Worm (Caenorhabditis elegans): ENCODE data around the gene srbc-8.
"Not testable (repeated sequence)": the region's sequence is repeated elsewhere in the genome, so short reads cannot be mapped to it uniquely, and the experiment has no call there.

Gene srbc-8

ce11 chrV:7485000-7485399, at the start of gene srbc-8:
srbc-8 (minus strand) TSS chrV:7485100.
- TF ChIP-seq unc-62 (GFP tag; optimal IDR thresholded peaks at IDR 0.05) = no peak

- no peak for TF ChIP-seq unc-62 (GFP tag; optimal IDR thresholded peaks at IDR 0.05)
Observed at ce11 chrV:7532947-7533346, 48.0 kb upstream of the srbc-8 start, which contains the start of gene C54F6.3. C54F6.3 (plus strand) TSS chrV:7533247.

- no peak for TF ChIP-seq unc-62 (GFP tag; optimal IDR thresholded peaks at IDR 0.05)
Observed at ce11 chrV:7529840-7530239, 44.9 kb upstream of the srbc-8 start, which contains the start of gene swt-2. swt-2 (plus strand) TSS chrV:7530140.

DNA sequence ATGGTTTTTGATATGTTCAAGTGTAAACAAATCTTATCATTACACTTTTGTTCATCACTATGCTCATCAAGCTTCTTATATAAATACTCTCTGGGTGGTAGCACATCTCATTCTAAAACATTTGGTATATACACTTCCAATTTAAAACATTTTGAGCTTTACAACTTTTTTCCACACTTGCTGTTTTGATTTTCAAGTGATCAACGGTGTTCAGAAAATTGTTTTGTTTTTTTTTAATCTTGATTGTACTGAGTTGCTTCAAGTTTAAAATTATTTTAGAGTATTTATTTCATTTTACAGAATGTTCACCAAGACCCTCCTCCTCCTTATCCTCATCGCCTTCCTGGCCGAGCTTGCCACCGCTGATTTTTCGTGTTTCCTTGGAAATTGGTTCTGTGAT, 43.9 kb upstream of the srbc-8 start, which contains the start of gene C54F6.5:
Gene C54F6.5, plus strand, starts transcription at position 301 of the 400 bp plus-strand sequence.
- TF ChIP-seq unc-62 (GFP tag; optimal IDR thresholded peaks at IDR 0.05) = no peak

- TF ChIP-seq unc-62 (GFP tag; optimal IDR thresholded peaks at IDR 0.05) = no peak
Observed at ce11 chrV:7527153-7527552, 42.3 kb upstream of the srbc-8 start, which contains the start of gene C54F6.17. C54F6.17 (plus strand) TSS chrV:7527453.

- no peak for TF ChIP-seq unc-62 (GFP tag; optimal IDR thresholded peaks at IDR 0.05)
Observed at ce11 chrV:7525695-7526094, 40.8 kb upstream of the srbc-8 start, which contains the start of gene C54F6.18. C54F6.18 (plus strand) TSS chrV:7525995.

DNA sequence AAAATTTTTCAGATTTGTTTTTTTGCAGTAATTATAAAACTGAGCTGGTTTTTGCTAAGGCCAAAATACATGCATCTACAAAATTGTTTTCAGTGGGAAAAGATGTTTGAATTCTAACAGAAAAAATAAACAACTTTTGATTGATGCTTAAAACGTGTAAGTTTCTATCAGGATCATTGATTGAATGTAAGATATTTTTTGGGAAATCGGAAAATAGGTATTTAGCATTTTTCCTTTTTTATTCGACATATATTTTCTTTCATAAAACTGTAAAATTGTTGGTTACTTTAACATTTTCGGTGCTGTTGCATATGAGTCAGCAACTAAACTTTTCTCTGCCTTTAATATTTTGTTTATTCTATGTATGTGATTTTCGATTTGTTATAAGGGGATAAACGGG, 39.5 kb upstream of the srbc-8 start, which contains the start of gene C54F6.20:
Gene C54F6.20, plus strand, starts transcription at position 301 of the 400 bp plus-strand sequence.
- no peak for TF ChIP-seq unc-62 (GFP tag; optimal IDR thresholded peaks at IDR 0.05)

DNA sequence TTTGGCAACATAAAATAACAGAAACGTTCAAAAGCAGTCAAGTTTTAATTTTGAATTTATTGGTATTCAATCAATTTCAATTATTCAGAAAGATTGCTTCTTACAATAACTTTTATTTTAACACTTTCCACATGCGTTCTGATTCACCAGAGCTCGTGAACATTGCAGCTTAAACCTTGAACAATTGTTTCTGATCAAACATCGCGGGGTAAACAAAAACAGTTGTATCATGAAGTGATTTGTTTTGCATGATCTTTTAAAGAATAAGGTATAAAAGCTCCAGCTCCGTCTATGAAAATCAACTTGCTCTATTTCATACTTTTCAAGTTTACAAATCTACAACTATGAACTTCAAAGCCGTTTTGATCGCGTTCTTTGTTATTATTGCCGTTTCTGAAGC, 38.5 kb upstream of the srbc-8 start, which contains the start of gene C54F6.6:
Gene C54F6.6, plus strand, starts transcription at position 301 of the 400 bp plus-strand sequence.
- no peak for TF ChIP-seq unc-62 (GFP tag; optimal IDR thresholded peaks at IDR 0.05)

DNA sequence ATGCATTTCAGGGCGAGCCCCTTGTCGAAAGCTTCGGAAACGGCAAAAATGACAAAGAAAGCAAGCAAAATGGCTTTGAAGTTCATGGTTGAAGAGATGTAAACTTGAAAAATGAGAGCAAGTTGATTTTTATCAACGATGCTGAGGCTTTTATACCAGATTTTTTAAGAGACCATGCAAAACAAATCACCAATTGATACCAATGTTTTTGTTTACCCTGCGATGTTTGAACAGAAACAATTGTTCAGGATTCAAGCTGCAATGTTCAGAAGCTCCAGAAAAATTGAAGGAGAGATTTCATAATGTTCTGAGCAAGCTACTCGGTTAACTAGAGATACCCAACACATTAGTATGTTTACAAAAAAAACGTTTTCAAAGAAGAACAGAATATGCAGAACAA, 37.4 kb upstream of the srbc-8 start, which contains the start of gene C54F6.15:
Gene C54F6.15, minus strand, starts transcription at position 101 of the 400 bp plus-strand sequence.
- no peak for TF ChIP-seq unc-62 (GFP tag; optimal IDR thresholded peaks at IDR 0.05)

ce11 chrV:7521304-7521703, 36.4 kb upstream of the srbc-8 start:
- no peak for TF ChIP-seq unc-62 (GFP tag; optimal IDR thresholded peaks at IDR 0.05)

- TF ChIP-seq unc-62 (GFP tag; optimal IDR thresholded peaks at IDR 0.05) = no peak
Observed at ce11 chrV:7520077-7520476, 35.2 kb upstream of the srbc-8 start, which contains the start of gene srb-19. srb-19 (minus strand) TSS chrV:7520177.

DNA sequence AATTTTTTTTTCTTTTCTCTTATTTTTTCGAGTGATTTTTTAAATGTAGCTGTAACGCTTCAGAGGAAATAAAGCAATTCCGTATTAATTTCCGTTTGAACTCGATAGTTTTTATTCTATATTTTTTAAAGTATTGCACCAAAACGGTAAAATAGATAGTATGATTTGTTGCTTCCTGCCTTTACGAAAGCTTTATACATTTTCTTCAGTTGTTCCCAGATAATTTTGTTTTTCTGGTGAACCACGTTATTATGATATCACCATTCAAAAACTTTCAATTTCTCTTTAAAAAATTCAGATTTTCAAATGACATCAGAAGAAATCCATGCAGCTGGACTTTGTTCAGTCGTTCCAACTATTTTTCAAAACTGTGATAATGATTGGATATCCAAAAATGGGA, 30.0 kb upstream of the srbc-8 start, which contains the start of gene srb-18:
Gene srb-18, plus strand, starts transcription at position 301 of the 400 bp plus-strand sequence.
- TF ChIP-seq unc-62 (GFP tag; optimal IDR thresholded peaks at IDR 0.05) = no peak

- not testable (repeated sequence) for TF ChIP-seq unc-62 (GFP tag; optimal IDR thresholded peaks at IDR 0.05)
Observed at ce11 chrV:7511465-7511864, 26.6 kb upstream of the srbc-8 start, which contains the start of gene nhr-171. nhr-171 (plus strand) TSS chrV:7511765.

- no peak for TF ChIP-seq unc-62 (GFP tag; optimal IDR thresholded peaks at IDR 0.05)
Observed at ce11 chrV:7508566-7509044, 23.7 kb upstream of the srbc-8 start, which contains the start of the genes str-31 and nhr-172. str-31 (minus strand) TSS chrV:7508666. nhr-172 (plus strand) TSS chrV:7508994.

DNA sequence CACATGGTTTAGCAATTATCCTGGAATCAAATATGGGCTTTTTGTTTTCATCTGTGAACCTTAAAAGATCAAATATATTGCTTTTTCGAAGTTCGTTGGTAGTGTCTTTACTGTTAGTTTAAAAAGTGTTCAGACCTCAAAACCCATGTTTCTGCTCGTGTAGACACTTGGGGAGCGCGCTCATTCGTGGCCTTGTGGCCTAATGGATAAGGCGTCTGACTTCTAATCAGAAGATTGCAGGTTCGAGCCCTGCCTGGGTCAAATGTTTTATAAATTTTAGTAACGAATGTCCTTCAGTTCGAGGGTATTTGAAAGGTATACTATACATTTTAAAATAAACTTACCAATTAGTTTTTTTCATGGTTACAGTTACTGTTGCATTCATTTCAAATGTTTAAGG, 21.3 kb upstream of the srbc-8 start:
- no peak for TF ChIP-seq unc-62 (GFP tag; optimal IDR thresholded peaks at IDR 0.05)

ce11 chrV:7504271-7504670, 19.4 kb upstream of the srbc-8 start, which contains the start of gene srh-229:
srh-229 (minus strand) TSS chrV:7504371.
- TF ChIP-seq unc-62 (GFP tag; optimal IDR thresholded peaks at IDR 0.05) = no peak

DNA sequence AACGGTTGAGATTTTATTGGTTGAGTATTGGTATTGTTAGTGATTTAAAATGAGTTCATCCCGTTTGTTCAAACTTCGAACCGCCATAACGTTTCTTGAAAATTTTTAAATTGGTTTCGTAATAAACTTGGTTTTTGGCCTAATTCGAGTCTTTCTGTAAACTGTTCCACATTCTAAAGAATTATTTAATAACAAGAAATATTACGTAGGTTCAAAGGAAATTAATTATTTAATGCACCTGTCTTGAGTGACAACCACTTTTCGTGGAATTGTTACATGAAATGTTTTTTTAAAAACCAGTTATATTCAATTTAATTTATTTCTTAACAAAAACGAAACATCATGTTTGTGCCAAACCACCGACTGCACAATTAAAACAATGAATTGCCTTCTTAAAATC, 16.3 kb upstream of the srbc-8 start:
- no peak for TF ChIP-seq unc-62 (GFP tag; optimal IDR thresholded peaks at IDR 0.05)
